Worm (Caenorhabditis elegans): ENCODE results near the gene wdr-5.1.

Gene wdr-5.1

DNA sequence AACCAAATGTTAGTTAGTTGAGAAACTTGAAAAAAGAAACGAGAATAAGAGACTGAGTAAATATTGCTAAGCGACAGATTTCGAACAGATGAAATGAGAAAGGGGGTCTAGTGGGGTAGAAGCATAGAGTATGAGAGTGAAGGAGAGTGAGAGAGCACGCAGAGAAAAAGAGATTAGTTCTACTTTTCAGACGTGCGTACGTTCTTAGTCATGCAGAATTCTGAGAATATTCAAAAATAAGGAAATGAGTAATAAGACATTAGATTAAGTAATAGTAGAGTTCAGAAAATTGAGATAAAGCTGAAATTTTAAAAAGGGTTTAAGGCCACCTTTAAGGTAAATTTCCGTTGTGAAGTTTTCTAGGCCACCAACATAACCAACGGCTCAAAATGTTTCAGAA is 34.1 kb upstream of the wdr-5.1 start:
- TF ChIP-seq unc-39 (tag; optimal IDR thresholded peaks at IDR 0.05) (no peak), nhr-76 (tag; optimal IDR thresholded peaks at IDR 0.05) (no peak), snpc-4 (tag; optimal IDR thresholded peaks at IDR 0.05) (no peak), elt-1 (tag; optimal IDR thresholded peaks at IDR 0.05; ENCODE audit: borderline replicate concordance, insufficient read depth) (no peak), ces-1 (GFP tag; optimal IDR thresholded peaks at IDR 0.05) (no peak), lin-13 (tag; optimal IDR thresholded peaks at IDR 0.05) (no peak), unc-62 (GFP tag; optimal IDR thresholded peaks at IDR 0.05) (no peak), tbx-8 (GFP tag; optimal IDR thresholded peaks at IDR 0.05) (no peak), sem-2 (GFP tag; optimal IDR thresholded peaks at IDR 0.05) (no peak), drap-1 (GFP tag; optimal IDR thresholded peaks at IDR 0.05) (no peak), hlh-1 (tag; optimal IDR thresholded peaks at IDR 0.05) (no peak), nhr-237 (tag; optimal IDR thresholded peaks at IDR 0.05) (no peak)

ce11 chrIII:3672839-3673238 is 32.2 kb upstream of the wdr-5.1 start:
- TF ChIP-seq hlh-1 (tag; optimal IDR thresholded peaks at IDR 0.05) (no peak), blmp-1 (tag; optimal IDR thresholded peaks at IDR 0.05) (no peak), mab-5 (tag; optimal IDR thresholded peaks at IDR 0.05) (no peak), nhr-76 (tag; optimal IDR thresholded peaks at IDR 0.05) (no peak), drap-1 (GFP tag; optimal IDR thresholded peaks at IDR 0.05) (no peak), elt-1 (tag; optimal IDR thresholded peaks at IDR 0.05; ENCODE audit: borderline replicate concordance, insufficient read depth) (no peak), unc-62 (GFP tag; optimal IDR thresholded peaks at IDR 0.05) (no peak), snpc-4 (tag; optimal IDR thresholded peaks at IDR 0.05) (no peak), sptf-1 (tag; optimal IDR thresholded peaks at IDR 0.05) (no peak), unc-39 (tag; optimal IDR thresholded peaks at IDR 0.05) (no peak), nhr-28 (tag; optimal IDR thresholded peaks at IDR 0.05) (no peak), elt-3 (tag; optimal IDR thresholded peaks at IDR 0.05) (no peak), mls-2 (tag; optimal IDR thresholded peaks at IDR 0.05) (peak; percentile 24), mep-1 (tag; optimal IDR thresholded peaks at IDR 0.05) (no peak), ceh-43 (GFP tag; optimal IDR thresholded peaks at IDR 0.05) (no peak), ces-1 (GFP tag; optimal IDR thresholded peaks at IDR 0.05) (peak; percentile 88), bed-3 (GFP tag; optimal IDR thresholded peaks at IDR 0.05) (no peak), pha-4 (tag; optimal IDR thresholded peaks at IDR 0.05) (peak; percentile 55), cnd-1 (tag; optimal IDR thresholded peaks at IDR 0.05) (no peak), unc-120 (tag; optimal IDR thresholded peaks at IDR 0.05; ENCODE audit: poor library complexity, severe bottlenecking) (no peak), nhr-237 (tag; optimal IDR thresholded peaks at IDR 0.05) (peak; percentile 1), M03D4.4 (tag; optimal IDR thresholded peaks at IDR 0.05) (no peak), lin-32 (GFP tag; optimal IDR thresholded peaks at IDR 0.05) (no peak), flh-1 (GFP tag; optimal IDR thresholded peaks at IDR 0.05) (no peak), zip-8 (tag; optimal IDR thresholded peaks at IDR 0.05) (no peak), lsy-2 (tag; optimal IDR thresholded peaks at IDR 0.05) (no peak), tbx-8 (GFP tag; optimal IDR thresholded peaks at IDR 0.05) (no peak), ceh-39 (tag; optimal IDR thresholded peaks at IDR 0.05) (no peak)

ce11 chrIII:3674149-3674548 is 30.9 kb upstream of the wdr-5.1 start:
- no peak for TF ChIP-seq elt-3 (tag; optimal IDR thresholded peaks at IDR 0.05)
- no peak for TF ChIP-seq ceh-83 (GFP tag; optimal IDR thresholded peaks at IDR 0.05)
- TF ChIP-seq bed-3 (GFP tag; optimal IDR thresholded peaks at IDR 0.05), result no peak
- TF ChIP-seq tbx-8 (GFP tag; optimal IDR thresholded peaks at IDR 0.05), result no peak
- TF ChIP-seq mls-2 (tag; optimal IDR thresholded peaks at IDR 0.05), result no peak
- no peak for TF ChIP-seq zip-8 (tag; optimal IDR thresholded peaks at IDR 0.05)
- no peak for TF ChIP-seq M03D4.4 (tag; optimal IDR thresholded peaks at IDR 0.05)
- no peak for TF ChIP-seq blmp-1 (tag; optimal IDR thresholded peaks at IDR 0.05)
- TF ChIP-seq lsy-2 (tag; optimal IDR thresholded peaks at IDR 0.05), result no peak
- TF ChIP-seq nhr-12 (tag; optimal IDR thresholded peaks at IDR 0.05), result no peak
- no peak for TF ChIP-seq cnd-1 (tag; optimal IDR thresholded peaks at IDR 0.05)
- no peak for TF ChIP-seq pha-4 (tag; optimal IDR thresholded peaks at IDR 0.05)
- no peak for TF ChIP-seq lin-13 (tag; optimal IDR thresholded peaks at IDR 0.05)
- no peak for TF ChIP-seq ceh-39 (tag; optimal IDR thresholded peaks at IDR 0.05)
- no peak for TF ChIP-seq drap-1 (GFP tag; optimal IDR thresholded peaks at IDR 0.05)
- no peak for TF ChIP-seq lin-32 (GFP tag; optimal IDR thresholded peaks at IDR 0.05)
- no peak for TF ChIP-seq ces-1 (GFP tag; optimal IDR thresholded peaks at IDR 0.05)
- TF ChIP-seq elt-1 (tag; optimal IDR thresholded peaks at IDR 0.05; ENCODE audit: borderline replicate concordance, insufficient read depth), result no peak

ce11 chrIII:3675480-3675879 is 29.6 kb upstream of the wdr-5.1 start:
- TF ChIP-seq nhr-12 (tag; optimal IDR thresholded peaks at IDR 0.05), result no peak
- no peak for TF ChIP-seq mab-5 (tag; optimal IDR thresholded peaks at IDR 0.05)
- no peak for TF ChIP-seq cnd-1 (tag; optimal IDR thresholded peaks at IDR 0.05)
- no peak for TF ChIP-seq mep-1 (tag; optimal IDR thresholded peaks at IDR 0.05)
- no peak for TF ChIP-seq flh-1 (GFP tag; optimal IDR thresholded peaks at IDR 0.05)
- TF ChIP-seq unc-120 (tag; optimal IDR thresholded peaks at IDR 0.05; ENCODE audit: poor library complexity, severe bottlenecking), result no peak
- TF ChIP-seq ceh-39 (tag; optimal IDR thresholded peaks at IDR 0.05), result no peak
- TF ChIP-seq hlh-1 (tag; optimal IDR thresholded peaks at IDR 0.05), result no peak
- no peak for TF ChIP-seq ceh-43 (GFP tag; optimal IDR thresholded peaks at IDR 0.05)
- TF ChIP-seq ham-2 (GFP tag; optimal IDR thresholded peaks at IDR 0.05), result no peak
- TF ChIP-seq nhr-76 (tag; optimal IDR thresholded peaks at IDR 0.05), result no peak
- TF ChIP-seq nhr-28 (tag; optimal IDR thresholded peaks at IDR 0.05), result no peak
- no peak for TF ChIP-seq lin-32 (GFP tag; optimal IDR thresholded peaks at IDR 0.05)
- TF ChIP-seq lin-13 (tag; optimal IDR thresholded peaks at IDR 0.05), result no peak
- no peak for TF ChIP-seq ztf-11 (tag; optimal IDR thresholded peaks at IDR 0.05)
- TF ChIP-seq mls-2 (tag; optimal IDR thresholded peaks at IDR 0.05), result no peak
- TF ChIP-seq bed-3 (GFP tag; optimal IDR thresholded peaks at IDR 0.05), result no peak
- TF ChIP-seq unc-39 (tag; optimal IDR thresholded peaks at IDR 0.05), result no peak
- TF ChIP-seq lsy-2 (tag; optimal IDR thresholded peaks at IDR 0.05), result no peak
- TF ChIP-seq elt-3 (tag; optimal IDR thresholded peaks at IDR 0.05), result no peak
